Fruit fly (Drosophila melanogaster) whole organism, embryonic: ENCODE results near the gene CG4020.

Source experiments
- Atf-2 ChIP-seq: fragments of 200-800 bp; sonication (Bioruptor generic); optimal IDR thresholded peaks from 2 replicates; lab custom pipeline; 2016; ENCODE audit warnings: missing biosample characterization, missing genetic modification characterization
- CG1024 ChIP-seq: fragments of 200-800 bp; sonication (Bioruptor generic); IDR thresholded peaks from 2 replicates; pipeline ENCODE4 v1.3.6; 2022; ENCODE audit warnings: missing biosample characterization, missing genetic modification characterization
- CG11085 ChIP-seq: fragments of 200-800 bp; sonication (Bioruptor generic); IDR thresholded peaks from 2 replicates; pipeline ENCODE4 v1.3.6; 2022; ENCODE audit warnings: missing biosample characterization, missing genetic modification characterization
- CG11093 ChIP-seq: fragments of 200-800 bp; sonication (Bioruptor generic); IDR thresholded peaks from 3 replicates; pipeline ENCODE4 v1.3.6; 2022; ENCODE audit warnings: missing biosample characterization, missing genetic modification characterization
- CG11504 ChIP-seq: fragments of 200-800 bp; sonication (Bioruptor generic); optimal IDR thresholded peaks from 3 replicates; lab custom pipeline; 2019; ENCODE audit warnings: missing biosample characterization, mild to moderate bottlenecking, missing genetic modification characterization, moderate library complexity
- CG11560 ChIP-seq: fragments of 200-800 bp; sonication (Bioruptor generic); IDR thresholded peaks from 3 replicates; pipeline ENCODE4 v1.3.6; 2022; ENCODE audit warnings: missing biosample characterization, missing genetic modification characterization
- CG1233 ChIP-seq: fragments of 200-800 bp; sonication (Bioruptor generic); optimal IDR thresholded peaks from 4 replicates; lab custom pipeline; 2018; ENCODE audit warnings: missing biosample characterization, mild to moderate bottlenecking, missing genetic modification characterization
- CG13123 ChIP-seq: fragments of 200-800 bp; sonication (Bioruptor generic); optimal IDR thresholded peaks from 2 replicates; lab custom pipeline; 2016; ENCODE audit warnings: missing biosample characterization, missing genetic modification characterization
- CG13775 ChIP-seq: fragments of 200-800 bp; sonication (Bioruptor generic); optimal IDR thresholded peaks from 3 replicates; lab custom pipeline; 2017; ENCODE audit warnings: missing biosample characterization, mild to moderate bottlenecking, missing genetic modification characterization
- CG14860 ChIP-seq: fragments of 200-800 bp; sonication (Bioruptor generic); IDR thresholded peaks from 3 replicates; pipeline ENCODE4 v1.3.6; 2022; ENCODE audit warnings: missing biosample characterization, missing genetic modification characterization; ENCODE audit not compliant: partially characterized antibody
- CG15073 ChIP-seq: fragments of 200-800 bp; sonication (Bioruptor generic); optimal IDR thresholded peaks from 2 replicates; lab custom pipeline; 2016; ENCODE audit warnings: missing biosample characterization, missing genetic modification characterization
- CG15269 ChIP-seq: fragments of 200-800 bp; sonication (Bioruptor generic); optimal IDR thresholded peaks from 2 replicates; lab custom pipeline; 2018; ENCODE audit warnings: missing biosample characterization, mild to moderate bottlenecking, missing genetic modification characterization, moderate library complexity
- CG1647 ChIP-seq: fragments of 200-800 bp; sonication (Bioruptor generic); optimal IDR thresholded peaks from 3 replicates; lab custom pipeline; 2016; ENCODE audit warnings: missing biosample characterization, missing genetic modification characterization
- CG17385 ChIP-seq: fragments of 200-800 bp; sonication (Bioruptor generic); optimal IDR thresholded peaks from 3 replicates; lab custom pipeline; 2018; ENCODE audit warnings: missing biosample characterization, mild to moderate bottlenecking, missing genetic modification characterization
- CG18599 ChIP-seq: fragments of 200-800 bp; sonication (Bioruptor generic); optimal IDR thresholded peaks from 3 replicates; lab custom pipeline; 2017; ENCODE audit warnings: missing biosample characterization, missing genetic modification characterization, mild to moderate bottlenecking, moderate library complexity, missing genetic modification reagents
- CG2712 ChIP-seq: fragments of 200-800 bp; optimal IDR thresholded peaks from 3 replicates; lab custom pipeline; 2019; ENCODE audit warnings: missing biosample characterization, mild to moderate bottlenecking, missing genetic modification characterization, moderate library complexity
- CG3281 ChIP-seq: fragments of 200-800 bp; sonication (Bioruptor generic); optimal IDR thresholded peaks from 3 replicates; lab custom pipeline; 2017; ENCODE audit warnings: missing biosample characterization, mild to moderate bottlenecking, missing genetic modification characterization
- CG33557 ChIP-seq: fragments of 200-800 bp; sonication (Bioruptor generic); optimal IDR thresholded peaks from 2 replicates; lab custom pipeline; 2019; ENCODE audit warnings: missing biosample characterization, mild to moderate bottlenecking, missing genetic modification characterization, moderate library complexity
- CG6654 ChIP-seq: fragments of 200-800 bp; sonication (Bioruptor generic); optimal IDR thresholded peaks from 2 replicates; lab custom pipeline; 2017; ENCODE audit warnings: missing biosample characterization, mild to moderate bottlenecking, missing genetic modification characterization
- CG6854 ChIP-seq: fragments of 200-800 bp; sonication (Bioruptor generic); optimal IDR thresholded peaks from 3 replicates; lab custom pipeline; 2017; ENCODE audit warnings: missing biosample characterization, mild to moderate bottlenecking, missing genetic modification characterization
- CG9932 ChIP-seq: fragments of 200-800 bp; sonication (Bioruptor generic); IDR thresholded peaks from 2 replicates; pipeline ENCODE4 v1.3.6; 2022; ENCODE audit warnings: missing biosample characterization, missing genetic modification characterization
- CoRest ChIP-seq: fragments of 200-800 bp; sonication (Bioruptor generic); optimal IDR thresholded peaks from 3 replicates; lab custom pipeline; 2018; ENCODE audit warnings: missing biosample characterization, mild to moderate bottlenecking, missing genetic modification characterization, moderate library complexity
- D19A ChIP-seq: fragments of 200-800 bp; optimal IDR thresholded peaks from 3 replicates; lab custom pipeline; 2019; ENCODE audit warnings: missing biosample characterization, mild to moderate bottlenecking, missing genetic modification characterization, moderate library complexity
- ERR ChIP-seq: fragments of 200-800 bp; sonication (Bioruptor generic); optimal IDR thresholded peaks from 2 replicates; lab custom pipeline; 2016; ENCODE audit warnings: missing biosample characterization, missing genetic modification characterization
- Neu2 ChIP-seq: fragments of 200-800 bp; sonication (Bioruptor generic); optimal IDR thresholded peaks from 3 replicates; lab custom pipeline; 2016; ENCODE audit warnings: missing biosample characterization, missing genetic modification characterization, borderline replicate concordance
- Vsx1 ChIP-seq: fragments of 200-800 bp; sonication (Bioruptor generic); optimal IDR thresholded peaks from 2 replicates; lab custom pipeline; 2017; ENCODE audit warnings: missing biosample characterization, mild to moderate bottlenecking, missing genetic modification characterization, missing genetic modification reagents
- ab ChIP-seq: fragments of 200-800 bp; sonication (Bioruptor generic); optimal IDR thresholded peaks from 2 replicates; lab custom pipeline; 2016; ENCODE audit warnings: missing biosample characterization, missing genetic modification characterization
- abd-A ChIP-seq: fragments of 200-800 bp; sonication (Bioruptor generic); optimal IDR thresholded peaks from 3 replicates; lab custom pipeline; 2019; ENCODE audit warnings: missing biosample characterization, mild to moderate bottlenecking, missing genetic modification characterization, moderate library complexity
- ac ChIP-seq: fragments of 200-800 bp; sonication (Bioruptor generic); optimal IDR thresholded peaks from 3 replicates; lab custom pipeline; 2017; ENCODE audit warnings: missing biosample characterization, mild to moderate bottlenecking, missing genetic modification characterization
- bbx ChIP-seq: fragments of 200-800 bp; sonication (Bioruptor generic); IDR thresholded peaks from 2 replicates; pipeline ENCODE4 v1.3.6; 2022; ENCODE audit warnings: missing biosample characterization, missing genetic modification characterization; ENCODE audit not compliant: partially characterized antibody
- bowl ChIP-seq: fragments of 200-800 bp; sonication (Bioruptor generic); IDR thresholded peaks from 2 replicates; pipeline ENCODE4 v1.3.6; 2022; ENCODE audit warnings: missing biosample characterization, missing genetic modification characterization
- cad ChIP-seq: fragments of >200 bp; optimal IDR thresholded peaks from 2 replicates; lab custom pipeline; 2017; ENCODE audit warnings: missing biosample characterization, missing genetic modification characterization
- chif ChIP-seq, 2 experiments: fragments of 200-800 bp; sonication (Bioruptor generic); optimal IDR thresholded peaks; 3 replicates each; lab custom pipeline; 2016; ENCODE audit warnings: missing biosample characterization in 2 of 2, missing genetic modification characterization in 2 of 2
- ci ChIP-seq: fragments of 200-800 bp; sonication (Bioruptor generic); IDR thresholded peaks from 3 replicates; pipeline ENCODE4 v1.3.6; 2022; ENCODE audit warnings: missing biosample characterization, missing genetic modification characterization
- ems ChIP-seq: fragments of 200-800 bp; sonication (Bioruptor generic); optimal IDR thresholded peaks from 3 replicates; lab custom pipeline; 2016; ENCODE audit warnings: missing biosample characterization, missing genetic modification characterization
- gfzf ChIP-seq: fragments of 200-800 bp; sonication (Bioruptor generic); optimal IDR thresholded peaks from 2 replicates; lab custom pipeline; 2016; ENCODE audit warnings: missing biosample characterization, mild to moderate bottlenecking, missing genetic modification characterization, moderate library complexity
- gt ChIP-seq: fragments of 200-800 bp; sonication (Bioruptor generic); IDR thresholded peaks from 2 replicates; pipeline ENCODE4 v1.3.6; 2022; ENCODE audit warnings: missing biosample characterization, missing genetic modification characterization
- hbn ChIP-seq: fragments of 200-800 bp; sonication (Bioruptor generic); IDR thresholded peaks from 2 replicates; pipeline ENCODE4 v1.3.6; 2022; ENCODE audit warnings: missing biosample characterization, missing genetic modification characterization; ENCODE audit not compliant: partially characterized antibody
- ken ChIP-seq: fragments of 200-800 bp; sonication (Bioruptor generic); IDR thresholded peaks from 3 replicates; pipeline ENCODE4 v1.3.6; 2022; ENCODE audit warnings: missing biosample characterization, missing genetic modification characterization
- lola ChIP-seq, 3 experiments: fragments of >200 bp in 2 of 3; fragments of 200-800 bp in 1 of 3; sonication (Bioruptor generic) in 1 of 3; optimal IDR thresholded peaks; 2 replicates each; lab custom pipeline; 2017 to 2019; ENCODE audit warnings: missing biosample characterization in 3 of 3, missing genetic modification characterization in 3 of 3, mild to moderate bottlenecking in 1 of 3, moderate library complexity in 1 of 3
- onecut ChIP-seq: fragments of 200-800 bp; sonication (Bioruptor generic); IDR thresholded peaks from 2 replicates; pipeline ENCODE4 v1.3.6; 2022; ENCODE audit warnings: missing biosample characterization, missing genetic modification characterization
- p53 ChIP-seq: fragments of 200-800 bp; sonication (Bioruptor generic); optimal IDR thresholded peaks from 2 replicates; lab custom pipeline; 2016; ENCODE audit warnings: missing biosample characterization, missing genetic modification characterization
- pita ChIP-seq: fragments of 200-800 bp; sonication (Bioruptor generic); optimal IDR thresholded peaks from 2 replicates; lab custom pipeline; 2017; ENCODE audit warnings: missing biosample characterization, mild to moderate bottlenecking, missing genetic modification characterization
- psq ChIP-seq: fragments of 200-800 bp; sonication (Bioruptor generic); optimal IDR thresholded peaks from 2 replicates; lab custom pipeline; 2017; ENCODE audit warnings: missing biosample characterization, missing genetic modification characterization
- rib ChIP-seq: fragments of 200-800 bp; sonication (Bioruptor generic); IDR thresholded peaks from 2 replicates; pipeline ENCODE4 v1.3.6; 2022; ENCODE audit warnings: missing biosample characterization, missing genetic modification characterization
- run ChIP-seq: fragments of 200-800 bp; sonication (Bioruptor generic); optimal IDR thresholded peaks from 3 replicates; lab custom pipeline; 2018; ENCODE audit warnings: missing biosample characterization, mild to moderate bottlenecking, missing genetic modification characterization
- scrt ChIP-seq: fragments of 200-800 bp; sonication (Bioruptor generic); optimal IDR thresholded peaks from 2 replicates; lab custom pipeline; 2018; ENCODE audit warnings: missing biosample characterization, mild to moderate bottlenecking, missing genetic modification characterization, moderate library complexity
- sens-2 ChIP-seq: fragments of 200-800 bp; sonication (Bioruptor generic); IDR thresholded peaks from 2 replicates; pipeline ENCODE4 v1.3.6; 2022; ENCODE audit warnings: missing biosample characterization, missing genetic modification characterization
- ttk ChIP-seq: fragments of 200-800 bp; sonication (Bioruptor generic); IDR thresholded peaks from 2 replicates; pipeline ENCODE4 v2.1.2; 2022; ENCODE audit warnings: missing biosample characterization, missing genetic modification characterization
- usp ChIP-seq: fragments of >200 bp; optimal IDR thresholded peaks from 2 replicates; lab custom pipeline; 2017; ENCODE audit warnings: missing biosample characterization, missing genetic modification characterization

The CG4020 gene

DNA sequence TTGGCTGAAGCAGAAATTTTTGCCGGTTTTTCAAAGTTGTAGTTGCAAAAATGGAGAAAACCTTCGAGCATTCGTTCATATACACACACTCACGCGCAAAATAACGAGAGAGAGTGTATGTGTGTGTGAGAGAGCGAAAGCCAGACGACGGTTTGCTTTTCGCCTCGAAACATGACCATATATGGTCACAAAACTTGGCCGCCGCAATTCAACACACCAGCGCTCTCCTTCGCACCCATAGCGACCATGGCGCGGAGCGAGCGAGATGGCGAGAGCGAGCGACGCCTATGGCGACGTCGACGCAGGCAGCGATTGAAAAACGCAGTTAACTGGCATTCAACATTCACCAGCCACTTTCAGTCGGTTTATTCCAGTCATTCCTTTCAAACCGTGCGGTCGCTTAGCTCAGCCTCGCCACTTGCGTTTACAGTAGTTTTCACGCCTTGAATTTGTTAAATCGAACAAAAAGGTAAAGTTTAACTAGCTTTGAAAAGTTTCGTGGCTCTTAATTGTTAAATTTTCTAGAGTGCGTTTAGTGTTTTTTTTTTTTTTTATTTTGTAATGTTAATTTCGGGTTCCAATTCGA, 3.8 kb upstream of the CG4020 start (continued):
- TF ChIP-seq CG11085 (GFP tag; lab: Robert Waterston, UW) = no peak
- no peak for TF ChIP-seq CG1647 (GFP tag; lab: Kevin White, UChicago)
- peak; percentile 16 for TF ChIP-seq CG15269 (tag; lab: Kevin White, UChicago)
- TF ChIP-seq CG1024 (GFP tag; lab: Robert Waterston, UW) = no peak
- peak; percentile 70 for TF ChIP-seq ci (GFP tag; lab: Robert Waterston, UW)
- peak; percentile 83 for TF ChIP-seq abd-A (tag; lab: Kevin White, UChicago)
- no peak for TF ChIP-seq Neu2
- TF ChIP-seq scrt (GFP tag; lab: Kevin White, UChicago) = peak; percentile 62
- TF ChIP-seq CG13123 (GFP tag; lab: Kevin White, UChicago) = no peak
- TF ChIP-seq CG11560 (tag; lab: Robert Waterston, UW) = no peak
- TF ChIP-seq ac (GFP tag; lab: Kevin White, UChicago) = no peak
- TF ChIP-seq bowl = no peak
- TF ChIP-seq cad (GFP tag; lab: Kevin White, UChicago) = no peak
- no peak for TF ChIP-seq CG1233 (GFP tag; lab: Kevin White, UChicago)
- TF ChIP-seq Atf-2 (GFP tag; lab: Kevin White, UChicago) = no peak
- no peak for TF ChIP-seq CG3281 (GFP tag; lab: Kevin White, UChicago)
- no peak for TF ChIP-seq CG6854 (GFP tag; lab: Kevin White, UChicago)
- peak; percentile 29 for TF ChIP-seq Vsx1
- TF ChIP-seq sens-2 = no peak
- TF ChIP-seq ab (GFP tag; lab: Kevin White, UChicago) = no peak
- TF ChIP-seq psq (GFP tag; lab: Kevin White, UChicago) = peak; percentile 32
- TF ChIP-seq hbn (GFP tag; lab: Robert Waterston, UW) = no peak
- no peak for TF ChIP-seq CG13775 (GFP tag; lab: Kevin White, UChicago)
- peak; percentile 32; the same call in 1 of the 2 replicates for TF ChIP-seq bbx (GFP tag; lab: Robert Waterston, UW)
- TF ChIP-seq rib (GFP tag; lab: Robert Waterston, UW) = peak; percentile 73; the same call in 1 of the 2 replicates
- TF ChIP-seq onecut (GFP tag; lab: Robert Waterston, UW) = no peak; the same call in 1 of the 2 replicates
- TF ChIP-seq ttk (GFP tag; lab: Robert Waterston, UW) = no peak
- peak; percentile 1 for TF ChIP-seq CG33557 (GFP tag; lab: Kevin White, UChicago)
- TF ChIP-seq usp (GFP tag; lab: Kevin White, UChicago) = no peak
- no peak for TF ChIP-seq ERR
- no peak for TF ChIP-seq ken
- no peak for TF ChIP-seq gt (GFP tag; lab: Robert Waterston, UW)
- TF ChIP-seq CG9932 = peak; percentile 64
- TF ChIP-seq CG11093 (GFP tag; lab: Robert Waterston, UW) = no peak
- peak; percentile 9 to 25 for TF ChIP-seq chif (GFP tag; optimal IDR thresholded peaks at IDR 0.05; lab: Kevin White, UChicago)
- no peak for TF ChIP-seq CG6654 (GFP tag; lab: Kevin White, UChicago)
- TF ChIP-seq CG2712 = peak; percentile 4
- TF ChIP-seq CG18599 (GFP tag; lab: Kevin White, UChicago) = peak; percentile 54
- no peak for TF ChIP-seq p53
- TF ChIP-seq lola (GFP tag; optimal IDR thresholded peaks at IDR 0.05; lab: Kevin White, UChicago) = no peak
- no peak for TF ChIP-seq CG15073 (GFP tag; lab: Kevin White, UChicago)
- no peak for TF ChIP-seq CG17385 (GFP tag; lab: Kevin White, UChicago)
- peak; percentile 17 for TF ChIP-seq D19A (tag; lab: Kevin White, UChicago)
- TF ChIP-seq gfzf (GFP tag; lab: Kevin White, UChicago) = no peak
- no peak for TF ChIP-seq pita (GFP tag; lab: Kevin White, UChicago)
- peak; percentile 24 for TF ChIP-seq CG11504 (tag; lab: Kevin White, UChicago)
- TF ChIP-seq CoRest (tag; lab: Kevin White, UChicago) = no peak
- no peak for TF ChIP-seq run (tag; lab: Kevin White, UChicago)
- no peak for TF ChIP-seq ems (GFP tag; lab: Kevin White, UChicago)
- 0 out of 3 replicates have a peak, but pooled peaks have one; percentile 16 for TF ChIP-seq CG14860 (GFP tag; lab: Robert Waterston, UW)
